Fruit fly (Drosophila melanogaster) whole organism, pupa: ENCODE measurements around the gene Cpr72Ea.

Experiments
- CG10348 ChIP-seq: fragments of 200-800 bp; sonication (Bioruptor generic); IDR thresholded peaks from 2 replicates; pipeline ENCODE4 v1.3.6; 2022; ENCODE audit warnings: missing biosample characterization, missing genetic modification characterization
- CG13204 ChIP-seq: fragments of 200-800 bp; sonication (Bioruptor generic); optimal IDR thresholded peaks from 2 replicates; lab custom pipeline; 2018; ENCODE audit warnings: missing biosample characterization, mild to moderate bottlenecking, missing genetic modification characterization, moderate library complexity
- CG14655 ChIP-seq: fragments of 200-800 bp; sonication (Bioruptor generic); optimal IDR thresholded peaks from 3 replicates; lab custom pipeline; 2017; ENCODE audit warnings: mild to moderate bottlenecking, missing biosample characterization, missing genetic modification reagents, missing genetic modification characterization
- CG15710 ChIP-seq: fragments of 200-800 bp; sonication (Bioruptor generic); optimal IDR thresholded peaks from 2 replicates; lab custom pipeline; 2018; ENCODE audit warnings: missing biosample characterization, mild to moderate bottlenecking, missing genetic modification characterization, moderate library complexity
- CG17806 ChIP-seq: fragments of 200-800 bp; sonication (Bioruptor generic); optimal IDR thresholded peaks from 2 replicates; lab custom pipeline; 2018; ENCODE audit warnings: missing biosample characterization, mild to moderate bottlenecking, missing genetic modification characterization, moderate library complexity
- CG34367 ChIP-seq: fragments of 200-800 bp; sonication (Bioruptor generic); optimal IDR thresholded peaks from 2 replicates; lab custom pipeline; 2018; ENCODE audit warnings: missing biosample characterization, mild to moderate bottlenecking, missing genetic modification characterization
- CG4496 ChIP-seq: fragments of 200-800 bp; sonication (Bioruptor generic); IDR thresholded peaks from 3 replicates; pipeline ENCODE4 v1.3.6; 2022; ENCODE audit warnings: missing biosample characterization, missing genetic modification characterization
- CG8301 ChIP-seq: fragments of 200-800 bp; sonication (Bioruptor generic); optimal IDR thresholded peaks from 2 replicates; lab custom pipeline; 2018; ENCODE audit warnings: missing biosample characterization, mild to moderate bottlenecking, missing genetic modification characterization
- CG9948 ChIP-seq: fragments of 200-800 bp; sonication (Bioruptor generic); optimal IDR thresholded peaks from 2 replicates; lab custom pipeline; 2018; ENCODE audit warnings: missing biosample characterization, mild to moderate bottlenecking, missing genetic modification characterization, moderate library complexity
- Pif1B ChIP-seq: fragments of 200-800 bp; sonication (Bioruptor generic); optimal IDR thresholded peaks from 3 replicates; lab custom pipeline; 2016; ENCODE audit warnings: missing biosample characterization, missing genetic modification characterization
- Snoo ChIP-seq: fragments of 200-800 bp; sonication (Bioruptor generic); optimal IDR thresholded peaks from 3 replicates; lab custom pipeline; 2017; ENCODE audit warnings: missing biosample characterization, mild to moderate bottlenecking, missing genetic modification characterization, inconsistent platforms
- fd96Ca ChIP-seq: fragments of 200-800 bp; sonication (Bioruptor generic); IDR thresholded peaks from 3 replicates; pipeline ENCODE4 v1.3.6; 2022; ENCODE audit warnings: missing biosample characterization, missing genetic modification characterization
- gl ChIP-seq: fragments of 200-800 bp; sonication (Bioruptor generic); optimal IDR thresholded peaks from 2 replicates; lab custom pipeline; 2018; ENCODE audit warnings: missing biosample characterization, mild to moderate bottlenecking, missing genetic modification characterization

dm6 chr3L:16347914-16348313, 14.5 kb upstream of the Cpr72Ea start, which contains the start of gene mRpS34:
- TF ChIP-seq CG13204 (GFP tag; lab: Kevin White, UChicago) (no peak), CG14655 (GFP tag; lab: Kevin White, UChicago) (no peak), CG10348 (GFP tag; lab: Robert Waterston, UW) (no peak), gl (tag; lab: Kevin White, UChicago) (no peak), CG17806 (no peak), CG15710 (no peak), Snoo (tag; lab: Kevin White, UChicago) (no peak), Pif1B (GFP tag; lab: Kevin White, UChicago) (no peak), CG34367 (tag; lab: Kevin White, UChicago) (no peak), fd96Ca (GFP tag; lab: Robert Waterston, UW) (no peak), CG4496 (GFP tag; lab: Robert Waterston, UW) (no peak), CG8301 (tag; lab: Kevin White, UChicago) (no peak), CG9948 (tag; lab: Kevin White, UChicago) (no peak)
